Fruit fly (Drosophila melanogaster) whole organism, embryonic: ENCODE data around the gene scat.

Experiments used
- Adf1 ChIP-seq: fragments of 200-800 bp; sonication (Bioruptor generic); IDR thresholded peaks from 2 replicates; pipeline ENCODE4 v1.3.6; 2022; ENCODE audit warnings: missing biosample characterization, missing genetic modification characterization
- Bteb2 ChIP-seq: fragments of 200-800 bp; sonication (Bioruptor generic); optimal IDR thresholded peaks from 2 replicates; lab custom pipeline; 2016; ENCODE audit warnings: missing biosample characterization, missing genetic modification characterization
- CG11398 ChIP-seq: fragments of 200-800 bp; sonication (Bioruptor generic); optimal IDR thresholded peaks from 2 replicates; lab custom pipeline; 2016; ENCODE audit warnings: missing biosample characterization, missing genetic modification characterization
- CG11504 ChIP-seq: fragments of 200-800 bp; sonication (Bioruptor generic); optimal IDR thresholded peaks from 3 replicates; lab custom pipeline; 2019; ENCODE audit warnings: missing biosample characterization, mild to moderate bottlenecking, missing genetic modification characterization, moderate library complexity
- CG12769 ChIP-seq: fragments of 200-800 bp; sonication (Bioruptor generic); optimal IDR thresholded peaks from 2 replicates; lab custom pipeline; 2019; ENCODE audit warnings: missing biosample characterization, mild to moderate bottlenecking, missing genetic modification characterization, moderate library complexity
- CG13123 ChIP-seq: fragments of 200-800 bp; sonication (Bioruptor generic); optimal IDR thresholded peaks from 2 replicates; lab custom pipeline; 2016; ENCODE audit warnings: missing biosample characterization, missing genetic modification characterization
- CG13296 ChIP-seq: fragments of 200-800 bp; sonication (Bioruptor generic); optimal IDR thresholded peaks from 3 replicates; lab custom pipeline; 2018; ENCODE audit warnings: missing biosample characterization, mild to moderate bottlenecking, missing genetic modification characterization
- CG13624 ChIP-seq: fragments of 200-800 bp; sonication (Bioruptor generic); optimal IDR thresholded peaks from 2 replicates; lab custom pipeline; 2016; ENCODE audit warnings: missing biosample characterization, missing genetic modification characterization
- CG16815 ChIP-seq: fragments of 200-800 bp; sonication (Bioruptor generic); optimal IDR thresholded peaks from 3 replicates; lab custom pipeline; 2017; ENCODE audit warnings: missing biosample characterization, mild to moderate bottlenecking, missing genetic modification characterization
- CG17359 ChIP-seq: fragments of 200-800 bp; sonication (Bioruptor generic); optimal IDR thresholded peaks from 3 replicates; lab custom pipeline; 2018; ENCODE audit warnings: missing biosample characterization, mild to moderate bottlenecking, missing genetic modification characterization, moderate library complexity
- CG2202 ChIP-seq: fragments of 200-800 bp; sonication (Bioruptor generic); optimal IDR thresholded peaks from 2 replicates; lab custom pipeline; 2018; ENCODE audit warnings: missing biosample characterization, mild to moderate bottlenecking, missing genetic modification characterization
- CG30403 ChIP-seq: fragments of 200-800 bp; sonication (Bioruptor generic); optimal IDR thresholded peaks from 3 replicates; lab custom pipeline; 2016; ENCODE audit warnings: missing biosample characterization, missing genetic modification characterization
- CG31365 ChIP-seq: fragments of 200-800 bp; sonication (Bioruptor generic); optimal IDR thresholded peaks from 2 replicates; lab custom pipeline; 2018; ENCODE audit warnings: missing biosample characterization, mild to moderate bottlenecking, missing genetic modification characterization
- CG32532 ChIP-seq: fragments of 200-800 bp; sonication (Bioruptor generic); IDR thresholded peaks from 2 replicates; pipeline ENCODE4 v1.3.6; 2022; ENCODE audit warnings: missing biosample characterization, missing genetic modification characterization
- CG32767 ChIP-seq: fragments of 200-800 bp; sonication (Bioruptor generic); IDR thresholded peaks from 2 replicates; pipeline ENCODE4 v1.3.6; 2022; ENCODE audit warnings: missing biosample characterization, missing genetic modification characterization
- CG3281 ChIP-seq: fragments of 200-800 bp; sonication (Bioruptor generic); optimal IDR thresholded peaks from 3 replicates; lab custom pipeline; 2017; ENCODE audit warnings: missing biosample characterization, mild to moderate bottlenecking, missing genetic modification characterization
- CG4617 ChIP-seq: fragments of 200-800 bp; sonication (Bioruptor generic); optimal IDR thresholded peaks from 3 replicates; lab custom pipeline; 2016; ENCODE audit warnings: missing biosample characterization, missing genetic modification characterization, borderline replicate concordance
- CG4854 ChIP-seq: fragments of 200-800 bp; sonication (Bioruptor generic); optimal IDR thresholded peaks from 2 replicates; lab custom pipeline; 2016; ENCODE audit warnings: missing biosample characterization, missing genetic modification characterization, inconsistent platforms
- CG5245 ChIP-seq: fragments of 200-800 bp; sonication (Bioruptor generic); optimal IDR thresholded peaks from 3 replicates; lab custom pipeline; 2016; ENCODE audit warnings: missing biosample characterization, missing genetic modification characterization
- CG6765 ChIP-seq: fragments of 200-800 bp; sonication (Bioruptor generic); optimal IDR thresholded peaks from 3 replicates; lab custom pipeline; 2017; ENCODE audit warnings: missing biosample characterization, mild to moderate bottlenecking, missing genetic modification characterization
- CG7357 ChIP-seq: fragments of 200-800 bp; sonication (Bioruptor generic); IDR thresholded peaks from 3 replicates; pipeline ENCODE4 v1.3.6; 2022; ENCODE audit warnings: missing biosample characterization, missing genetic modification characterization
- CG7372 ChIP-seq: fragments of 200-800 bp; sonication (Bioruptor generic); IDR thresholded peaks from 2 replicates; pipeline ENCODE4 v1.3.6; 2022; ENCODE audit warnings: missing biosample characterization, missing genetic modification characterization
- CG7786 ChIP-seq: fragments of 200-800 bp; sonication (Bioruptor generic); optimal IDR thresholded peaks from 2 replicates; lab custom pipeline; 2016; ENCODE audit warnings: missing biosample characterization, missing genetic modification characterization
- CG8478 ChIP-seq: fragments of >200 bp; optimal IDR thresholded peaks from 2 replicates; lab custom pipeline; 2018
- Dp ChIP-seq: fragments of 200-800 bp; sonication (Bioruptor generic); optimal IDR thresholded peaks from 2 replicates; lab custom pipeline; 2018; ENCODE audit warnings: missing biosample characterization, mild to moderate bottlenecking, missing genetic modification characterization, moderate library complexity
- HHEX ChIP-seq: fragments of 200-800 bp; sonication (Bioruptor generic); optimal IDR thresholded peaks from 3 replicates; lab custom pipeline; 2017; ENCODE audit warnings: missing biosample characterization, mild to moderate bottlenecking, missing genetic modification characterization, missing genetic modification reagents
- Lpt ChIP-seq: fragments of >200 bp; optimal IDR thresholded peaks from 2 replicates; lab custom pipeline; 2018; ENCODE audit warnings: missing biosample characterization, missing genetic modification characterization
- MBD-R2 ChIP-seq: fragments of 200-800 bp; sonication (Bioruptor generic); IDR thresholded peaks from 2 replicates; pipeline ENCODE4 v1.3.6; 2022; ENCODE audit warnings: missing biosample characterization, missing genetic modification characterization
- Nf-YC ChIP-seq: fragments of 200-800 bp; optimal IDR thresholded peaks from 3 replicates; lab custom pipeline; 2019; ENCODE audit warnings: missing biosample characterization, mild to moderate bottlenecking, missing genetic modification characterization, moderate library complexity
- TFAM ChIP-seq: fragments of 200-800 bp; sonication (Bioruptor generic); optimal IDR thresholded peaks from 2 replicates; lab custom pipeline; 2017; ENCODE audit warnings: missing biosample characterization, missing genetic modification characterization, inconsistent platforms
- bab2 ChIP-seq: fragments of 200-800 bp; sonication (Bioruptor generic); optimal IDR thresholded peaks from 2 replicates; lab custom pipeline; 2016; ENCODE audit warnings: missing biosample characterization, missing genetic modification characterization
- crol ChIP-seq: fragments of 200-800 bp; sonication (Bioruptor generic); IDR thresholded peaks from 2 replicates; pipeline ENCODE4 v1.3.6; 2022; ENCODE audit warnings: missing biosample characterization, missing genetic modification characterization
- da ChIP-seq: fragments of 200-800 bp; sonication (Bioruptor generic); optimal IDR thresholded peaks from 2 replicates; lab custom pipeline; 2016; ENCODE audit warnings: missing biosample characterization, missing genetic modification characterization
- dmrt11E ChIP-seq: fragments of 200-800 bp; sonication (Bioruptor generic); optimal IDR thresholded peaks from 3 replicates; lab custom pipeline; 2018; ENCODE audit warnings: missing biosample characterization, mild to moderate bottlenecking, missing genetic modification characterization, moderate library complexity
- gce ChIP-seq: fragments of 200-800 bp; sonication (Bioruptor generic); IDR thresholded peaks from 3 replicates; pipeline ENCODE4 v1.3.6; 2022; ENCODE audit warnings: missing biosample characterization, missing genetic modification characterization
- gt ChIP-seq: fragments of 200-800 bp; sonication (Bioruptor generic); IDR thresholded peaks from 2 replicates; pipeline ENCODE4 v1.3.6; 2022; ENCODE audit warnings: missing biosample characterization, missing genetic modification characterization
- her ChIP-seq: fragments of 200-800 bp; sonication (Bioruptor generic); optimal IDR thresholded peaks from 2 replicates; lab custom pipeline; 2016; ENCODE audit warnings: missing biosample characterization, missing genetic modification characterization
- lab ChIP-seq: fragments of 200-800 bp; sonication (Bioruptor generic); optimal IDR thresholded peaks from 3 replicates; lab custom pipeline; 2017; ENCODE audit warnings: missing biosample characterization, missing genetic modification characterization, mild to moderate bottlenecking, moderate library complexity, missing genetic modification reagents
- mirr ChIP-seq: fragments of 200-800 bp; sonication (Bioruptor generic); optimal IDR thresholded peaks from 3 replicates; lab custom pipeline; 2018; ENCODE audit warnings: missing biosample characterization, mild to moderate bottlenecking, missing genetic modification characterization
- peb ChIP-seq: fragments of 200-800 bp; sonication (Bioruptor generic); IDR thresholded peaks from 2 replicates; pipeline ENCODE4 v1.3.6; 2022; ENCODE audit warnings: missing biosample characterization, missing genetic modification characterization
- psq ChIP-seq: fragments of 200-800 bp; sonication (Bioruptor generic); optimal IDR thresholded peaks from 2 replicates; lab custom pipeline; 2017; ENCODE audit warnings: missing biosample characterization, missing genetic modification characterization
- salm ChIP-seq: fragments of 200-800 bp; sonication (Bioruptor generic); optimal IDR thresholded peaks from 2 replicates; lab custom pipeline; 2018; ENCODE audit warnings: missing biosample characterization, mild to moderate bottlenecking, missing genetic modification characterization
- schlank ChIP-seq: fragments of 200-800 bp; sonication (Bioruptor generic); optimal IDR thresholded peaks from 2 replicates; lab custom pipeline; 2018; ENCODE audit warnings: missing biosample characterization, mild to moderate bottlenecking, missing genetic modification characterization
- sens ChIP-seq: fragments of 200-800 bp; sonication (Bioruptor generic); peaks from one replicate; lab custom pipeline; 2016; ENCODE audit warnings: missing biosample characterization, missing genetic modification characterization
- ssp ChIP-seq: fragments of 200-800 bp; sonication (Bioruptor generic); IDR thresholded peaks from 2 replicates; pipeline ENCODE4 v1.3.6; 2022; ENCODE audit warnings: missing biosample characterization, missing genetic modification characterization
- tgo ChIP-seq: fragments of 200-800 bp; sonication (Bioruptor generic); IDR thresholded peaks from 3 replicates; pipeline ENCODE4 v1.3.6; 2022; ENCODE audit warnings: missing biosample characterization, missing genetic modification characterization
- tna ChIP-seq: fragments of 200-800 bp; sonication (Bioruptor generic); IDR thresholded peaks from 2 replicates; pipeline ENCODE4 v1.3.6; 2022; ENCODE audit warnings: missing biosample characterization, missing genetic modification characterization; ENCODE audit not compliant: partially characterized antibody
- twi ChIP-seq: fragments of 200-800 bp; optimal IDR thresholded peaks from 2 replicates; lab custom pipeline; 2019; ENCODE audit warnings: missing biosample characterization, mild to moderate bottlenecking, missing genetic modification characterization, moderate library complexity
- unpg ChIP-seq: fragments of 200-800 bp; sonication (Bioruptor generic); optimal IDR thresholded peaks from 3 replicates; lab custom pipeline; 2018; ENCODE audit warnings: missing biosample characterization, mild to moderate bottlenecking, missing genetic modification characterization, moderate library complexity
- zfh2 ChIP-seq: fragments of 200-800 bp; sonication (Bioruptor generic); optimal IDR thresholded peaks from 2 replicates; lab custom pipeline; 2016; ENCODE audit warnings: missing biosample characterization, missing genetic modification characterization

Gene scat

DNA sequence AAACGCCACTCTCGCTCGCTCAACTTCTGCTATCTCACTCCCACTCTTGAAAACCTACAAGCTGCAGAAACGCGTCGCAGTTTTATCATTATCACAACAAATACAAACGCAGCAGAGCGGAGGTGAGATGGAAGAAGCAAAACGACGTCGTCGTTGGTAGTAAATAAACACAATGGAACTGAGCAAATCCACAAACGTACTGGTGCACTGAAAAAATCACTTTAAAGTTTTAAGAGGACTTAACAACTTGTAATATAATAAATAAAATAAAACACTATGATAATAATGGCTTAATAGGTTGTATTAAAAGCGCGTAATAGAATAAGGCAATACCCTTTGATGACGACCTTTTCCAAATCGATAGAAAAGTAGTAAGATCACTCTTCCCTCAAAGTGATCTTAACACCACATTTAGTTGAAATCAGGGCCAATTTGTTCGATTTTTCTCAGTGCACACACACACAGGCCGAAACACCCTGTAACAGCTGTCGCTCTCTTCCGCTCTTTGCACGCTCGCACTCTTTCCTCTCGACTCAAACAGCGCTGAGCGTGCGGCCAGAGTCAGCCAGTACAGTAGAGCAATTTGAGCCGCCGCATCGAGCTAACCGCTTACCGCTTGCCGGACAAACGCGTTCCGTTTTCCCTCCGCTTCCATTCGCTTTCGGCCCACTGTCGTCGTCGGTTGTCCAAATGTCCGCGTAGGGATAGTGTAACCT is 18.2 kb downstream of the scat start (continued):
- TF ChIP-seq mirr (peak; percentile 84), lab (GFP tag; lab: Kevin White, UChicago) (peak; percentile 96), CG5245 (GFP tag; lab: Kevin White, UChicago) (peak; percentile 85), CG2202 (tag; lab: Kevin White, UChicago) (peak; percentile 97), Bteb2 (GFP tag; lab: Kevin White, UChicago) (peak; percentile 58), unpg (peak; percentile 91), CG8478 (lab: Kevin White, UChicago) (no peak), tgo (GFP tag; lab: Robert Waterston, UW) (peak; percentile 96), CG16815 (peak; percentile 95), CG11504 (peak; percentile 88), CG13123 (peak; percentile 86), CG32767 (GFP tag; lab: Robert Waterston, UW) (peak; percentile 95), ssp (GFP tag; lab: Robert Waterston, UW) (peak; percentile 91), HHEX (GFP tag; lab: Kevin White, UChicago) (peak; percentile 96), CG13624 (GFP tag; lab: Kevin White, UChicago) (peak; percentile 39), gce (GFP tag; lab: Robert Waterston, UW) (peak; percentile 78), CG12769 (tag; lab: Kevin White, UChicago) (peak; percentile 77), dmrt11E (tag; lab: Kevin White, UChicago) (peak; percentile 99), Dp (GFP tag; lab: Kevin White, UChicago) (peak; percentile 7), bab2 (GFP tag; lab: Kevin White, UChicago) (peak; percentile 68), CG4854 (GFP tag; lab: Kevin White, UChicago) (peak; percentile 78), schlank (tag; lab: Kevin White, UChicago) (peak; percentile 87), gt (peak; percentile 88), TFAM (GFP tag; lab: Kevin White, UChicago) (peak; percentile 76), CG13296 (GFP tag; lab: Kevin White, UChicago) (peak; percentile 93), CG7372 (GFP tag; lab: Robert Waterston, UW) (peak; percentile 96), CG11398 (peak; percentile 34), salm (tag; lab: Kevin White, UChicago) (peak; percentile 84), CG7357 (peak; percentile 93), MBD-R2 (GFP tag; lab: Robert Waterston, UW) (peak; percentile 52; the same call in 1 of the 2 replicates), her (peak; percentile 67), CG7786 (GFP tag; lab: Kevin White, UChicago) (peak; percentile 85), tna (GFP tag; lab: Robert Waterston, UW) (peak; percentile 42; the same call in 1 of the 2 replicates), CG32532 (GFP tag; lab: Robert Waterston, UW) (peak; percentile 95), crol (GFP tag; lab: Robert Waterston, UW) (peak; percentile 42; the same call in 1 of the 2 replicates), CG17359 (tag; lab: Kevin White, UChicago) (peak; percentile 91), Adf1 (peak; percentile 78), CG30403 (GFP tag; lab: Kevin White, UChicago) (peak; percentile 96), peb (GFP tag; lab: Robert Waterston, UW) (peak; percentile 94), Lpt (GFP tag; lab: Kevin White, UChicago) (no peak), CG3281 (GFP tag; lab: Kevin White, UChicago) (peak; percentile 93), zfh2 (GFP tag; lab: Kevin White, UChicago) (peak; percentile 83), psq (GFP tag; lab: Kevin White, UChicago) (peak; percentile 90), sens (GFP tag; lab: Kevin White, UChicago) (peak; percentile 90), Nf-YC (peak; percentile 88), CG31365 (tag; lab: Kevin White, UChicago) (peak; percentile 62), da (GFP tag; lab: Kevin White, UChicago) (peak; percentile 63), CG4617 (GFP tag; lab: Kevin White, UChicago) (peak; percentile 84), twi (tag; lab: Kevin White, UChicago) (peak; percentile 95), CG6765 (peak; percentile 84)
